Fruit fly (Drosophila melanogaster) whole organism, embryonic: ENCODE data around the gene CG7611.

Experiments used
- CG11504 ChIP-seq: fragments of 200-800 bp; sonication (Bioruptor generic); optimal IDR thresholded peaks from 3 replicates; lab custom pipeline; 2019; ENCODE audit warnings: missing biosample characterization, mild to moderate bottlenecking, missing genetic modification characterization, moderate library complexity
- CG14667 ChIP-seq: fragments of 200-800 bp; sonication (Bioruptor generic); IDR thresholded peaks from 2 replicates; pipeline ENCODE4 v1.3.6; 2022; ENCODE audit warnings: missing biosample characterization, missing genetic modification characterization
- CG17359 ChIP-seq: fragments of 200-800 bp; sonication (Bioruptor generic); optimal IDR thresholded peaks from 3 replicates; lab custom pipeline; 2018; ENCODE audit warnings: missing biosample characterization, mild to moderate bottlenecking, missing genetic modification characterization, moderate library complexity
- Sry-β ChIP-seq: fragments of 200-800 bp; sonication (Bioruptor generic); optimal IDR thresholded peaks from 2 replicates; lab custom pipeline; 2018; ENCODE audit warnings: missing biosample characterization, mild to moderate bottlenecking, missing genetic modification characterization, moderate library complexity
- da ChIP-seq: fragments of 200-800 bp; sonication (Bioruptor generic); optimal IDR thresholded peaks from 2 replicates; lab custom pipeline; 2016; ENCODE audit warnings: missing biosample characterization, missing genetic modification characterization
- ham ChIP-seq: fragments of 200-800 bp; sonication (Bioruptor generic); IDR thresholded peaks from 2 replicates; pipeline ENCODE4 v1.3.6; 2022; ENCODE audit warnings: missing biosample characterization, missing genetic modification characterization
- trh ChIP-seq: fragments of 200-800 bp; sonication (Bioruptor generic); optimal IDR thresholded peaks from 2 replicates; lab custom pipeline; 2016; ENCODE audit warnings: missing biosample characterization, missing genetic modification characterization

DNA sequence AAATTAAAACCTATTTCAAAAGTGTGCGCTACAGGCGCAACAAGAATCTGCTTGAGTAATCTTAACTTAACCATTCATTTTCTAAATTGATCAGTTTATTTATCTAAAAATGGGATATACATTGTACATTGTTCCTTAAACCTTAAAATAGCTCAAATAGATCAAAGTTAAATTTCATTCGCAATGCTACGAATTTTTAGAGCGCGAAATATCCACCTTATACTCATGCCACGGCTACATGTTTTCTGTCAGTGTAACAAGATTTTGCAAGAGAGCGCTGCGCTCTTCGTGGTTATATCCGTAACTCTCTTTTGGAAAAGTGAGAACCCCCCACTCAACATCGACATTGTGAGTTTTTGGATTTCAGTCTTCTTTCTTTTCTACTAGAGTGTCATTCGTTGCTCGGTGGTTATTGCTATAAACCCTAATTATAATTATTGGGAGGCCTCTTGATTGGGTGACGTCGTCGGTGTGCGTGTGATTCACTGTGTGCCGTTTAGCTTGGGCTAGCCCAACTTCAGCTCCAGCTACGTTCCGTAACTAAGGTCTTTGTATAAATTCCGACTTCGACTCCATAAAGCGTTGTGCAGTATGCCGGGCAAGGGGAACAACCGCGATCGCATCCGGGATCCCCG is 13.4 kb upstream of the CG7611 start:
- TF ChIP-seq ham (GFP tag; lab: Robert Waterston, UW) = no peak
- TF ChIP-seq CG11504 (tag; lab: Kevin White, UChicago) = peak; percentile 62
- TF ChIP-seq da = no peak
- TF ChIP-seq CG17359 = peak; percentile 38
- TF ChIP-seq Sry-β = no peak
- no peak for TF ChIP-seq CG14667 (GFP tag; lab: Robert Waterston, UW)
- no peak for TF ChIP-seq trh (GFP tag; lab: Kevin White, UChicago)
